Worm (Caenorhabditis elegans): ENCODE measurements around the gene B0432.1.

B0432.1 gene

ce11 chrII:255124-255523 lies 42.1 kb upstream of the B0432.1 start (continued):
- TF ChIP-seq ceh-58 (GFP tag; IDR thresholded peaks at IDR 0.05) (no peak), sea-2 (GFP tag; IDR thresholded peaks at IDR 0.05) (no peak), tlf-1 (GFP tag; optimal IDR thresholded peaks at IDR 0.05) (peak; percentile 90), lin-35 (GFP tag; optimal IDR thresholded peaks at IDR 0.05) (peak in 1 of 3 experiments; percentile 94), rpc-1 (optimal IDR thresholded peaks at IDR 0.05) (peak; percentile 51), rpc-1 (tag; optimal IDR thresholded peaks at IDR 0.05) (no peak), nfya-2 (GFP tag; IDR thresholded peaks at IDR 0.05) (no peak), madf-6 (GFP tag; IDR thresholded peaks at IDR 0.05) (peak; percentile 80), lir-1 (GFP tag; conservative IDR thresholded peaks at IDR 0.05) (peak; percentile 87), F57A8.1 (GFP tag; optimal IDR thresholded peaks at IDR 0.05) (peak; percentile 13), hmg-20 (GFP tag; IDR thresholded peaks at IDR 0.05) (peak; percentile 73), aptf-3 (GFP tag; IDR thresholded peaks at IDR 0.05) (no peak), mes-4 (tag; optimal IDR thresholded peaks at IDR 0.05) (no peak), ztf-25 (GFP tag; IDR thresholded peaks at IDR 0.05) (0 out of 2 replicates have a peak, but pooled peaks have one; percentile 4), let-607 (tag; optimal IDR thresholded peaks at IDR 0.05) (peak in 1 of 2 experiments; percentile 59), B0261.1 (tag; optimal IDR thresholded peaks at IDR 0.05) (peak; percentile 13), F23B12.7 (tag; optimal IDR thresholded peaks at IDR 0.05; ENCODE audit: insufficient read depth) (peak; percentile 77), Y53F4B.3 (GFP tag; IDR thresholded peaks at IDR 0.05) (peak; percentile 63; the same call in 1 of the 2 replicates), unc-62 (GFP tag; optimal IDR thresholded peaks at IDR 0.05) (no peak), B0019.2 (GFP tag; conservative IDR thresholded peaks at IDR 0.05) (peak; percentile 69), bed-2 (GFP tag; IDR thresholded peaks at IDR 0.05) (no peak), efl-1 (GFP tag; optimal IDR thresholded peaks at IDR 0.05) (peak; percentile 79), ztf-28 (GFP tag; IDR thresholded peaks at IDR 0.05) (peak; percentile 89), ztf-6 (GFP tag; IDR thresholded peaks at IDR 0.05) (0 out of 2 replicates have a peak, but pooled peaks have one; percentile 30), unc-130 (GFP tag; optimal IDR thresholded peaks at IDR 0.05) (peak; percentile 75), mel-28 (tag; optimal IDR thresholded peaks at IDR 0.05; ENCODE audit: borderline replicate concordance) (peak; percentile 70), dpff-1 (tag; optimal IDR thresholded peaks at IDR 0.05) (no peak), F57C9.4 (tag; optimal IDR thresholded peaks at IDR 0.05) (no peak), lag-1 (GFP tag; IDR thresholded peaks at IDR 0.05) (no peak), nfya-1 (tag; optimal IDR thresholded peaks at IDR 0.05; ENCODE audit: borderline replicate concordance, insufficient read depth) (no peak), ceh-100 (GFP tag; IDR thresholded peaks at IDR 0.05) (peak; percentile 86), madf-10 (tag; optimal IDR thresholded peaks at IDR 0.05) (peak; percentile 80), die-1 (tag; optimal IDR thresholded peaks at IDR 0.05) (peak; percentile 23), hrde-1 (tag; optimal IDR thresholded peaks at IDR 0.05; ENCODE audit: borderline replicate concordance) (peak; percentile 28), snpc-3.4 (tag; optimal IDR thresholded peaks at IDR 0.05) (peak; percentile 77), pha-4 (tag; optimal IDR thresholded peaks at IDR 0.05) (peak; percentile 65), Y79H2A.3 (GFP tag; conservative IDR thresholded peaks at IDR 0.05) (0 out of 2 replicates have a peak, but pooled peaks have one; percentile 71), hlh-26 (GFP tag; conservative IDR thresholded peaks at IDR 0.05) (no peak), ceh-27 (GFP tag; optimal IDR thresholded peaks at IDR 0.05) (peak; percentile 95), ztf-26 (tag; optimal IDR thresholded peaks at IDR 0.05) (peak; percentile 76), attf-3 (GFP tag; conservative IDR thresholded peaks at IDR 0.05) (peak; percentile 80), K11D2.4 (GFP tag; IDR thresholded peaks at IDR 0.05) (peak; percentile 92), sdz-38 (tag; optimal IDR thresholded peaks at IDR 0.05) (no peak), Y67H2A.10 (GFP tag; conservative IDR thresholded peaks at IDR 0.05) (peak; percentile 75), F22D6.2 (tag; optimal IDR thresholded peaks at IDR 0.05) (peak; percentile 14), nhr-80 (tag; optimal IDR thresholded peaks at IDR 0.05) (peak; percentile 70), lsl-1 (GFP tag; optimal IDR thresholded peaks at IDR 0.05) (peak; percentile 71), ekl-4 (GFP tag; IDR thresholded peaks at IDR 0.05) (peak; percentile 88), lin-54 (GFP tag; optimal IDR thresholded peaks at IDR 0.05) (peak; percentile 91)
